Worm (Caenorhabditis elegans) whole organism, midembryonic: Measurements from ENCODE around the gene pals-40.

ENCODE experiments used
- T22C8.4 ChIP-seq: fragments of 200-800 bp; sonication (Bioruptor generic); IDR thresholded peaks from 2 replicates; pipeline ENCODE4 v1.3.6; 2022; ENCODE audit warnings: missing genetic modification characterization, missing compliant biosample characterization
- cog-1 ChIP-seq: sonication (generic microtip); optimal IDR thresholded peaks from 2 replicates; lab custom pipeline; 2016; ENCODE audit warnings: missing genetic modification characterization, missing compliant biosample characterization
- flt-1 ChIP-seq: fragments of 200-800 bp; sonication (Bioruptor generic); IDR thresholded peaks from 2 replicates; pipeline ENCODE4 v1.3.6; 2022; ENCODE audit warnings: missing genetic modification characterization, missing compliant biosample characterization
- klf-2 ChIP-seq: fragments of 200-800 bp; sonication (Bioruptor generic); conservative IDR thresholded peaks from 2 replicates; pipeline ENCODE4 v1.3.6; 2022; ENCODE audit warnings: missing genetic modification reagents, missing genetic modification characterization, missing compliant biosample characterization
- med-1 ChIP-seq: sonication (generic microtip); optimal IDR thresholded peaks from 2 replicates; lab custom pipeline; 2017; ENCODE audit warnings: missing genetic modification characterization, mild to moderate bottlenecking, missing compliant biosample characterization, antibody characterized with exemption, missing genetic modification reagents; ENCODE audit not compliant: insufficient read depth
- ref-1 ChIP-seq: fragments of 200-800 bp; sonication (Bioruptor generic); conservative IDR thresholded peaks from 2 replicates; pipeline ENCODE4 v1.3.6; 2022; ENCODE audit warnings: missing genetic modification reagents, missing genetic modification characterization, missing compliant biosample characterization
- tab-1 ChIP-seq: fragments of 200-800 bp; sonication (Bioruptor generic); IDR thresholded peaks from 2 replicates; pipeline ENCODE4 v1.3.6; 2022; ENCODE audit warnings: missing genetic modification characterization, missing compliant biosample characterization
- ztf-23 ChIP-seq: fragments of 200-800 bp; sonication (Bioruptor generic); IDR thresholded peaks from 2 replicates; pipeline ENCODE4 v1.3.6; 2022; ENCODE audit warnings: missing genetic modification reagents, missing genetic modification characterization, missing compliant biosample characterization
- ztf-29 ChIP-seq: fragments of 200-800 bp; sonication (Bioruptor generic); IDR thresholded peaks from 2 replicates; pipeline ENCODE4 v1.3.6; 2022; ENCODE audit warnings: missing genetic modification reagents, missing genetic modification characterization, missing compliant biosample characterization

The pals-40 gene

DNA sequence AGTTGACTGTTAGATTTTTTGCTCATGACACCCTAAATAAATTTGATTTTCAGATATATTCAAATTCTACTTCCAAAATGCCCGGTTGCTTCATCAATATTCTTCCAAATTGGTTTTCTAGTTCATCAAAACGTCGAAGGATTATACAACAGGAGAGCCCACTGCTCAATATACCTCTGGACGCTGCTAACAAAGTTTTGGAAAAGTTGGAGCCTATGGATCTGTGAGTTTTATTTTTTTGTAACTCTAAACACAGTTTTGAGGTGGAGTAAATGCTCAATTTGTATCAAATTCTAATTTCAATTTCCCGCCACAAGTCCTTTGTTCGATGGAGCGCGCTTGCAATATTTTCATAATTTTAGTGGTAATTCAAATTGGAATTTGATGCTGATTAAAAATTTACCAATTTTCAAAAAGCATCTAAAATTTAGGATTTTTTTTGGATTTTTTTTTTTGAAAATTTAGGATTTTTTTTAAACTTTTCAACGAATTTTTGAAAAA is 34.8 kb downstream of the pals-40 start, which contains the start of gene fbxa-27:
Gene fbxa-27 (plus strand): TSS at position 51 of the 501 bp plus-strand sequence.
- TF ChIP-seq klf-2 (GFP tag; lab: Robert Waterston, UW) (no peak), ztf-23 (no peak), ref-1 (GFP tag; lab: Robert Waterston, UW) (no peak), tab-1 (no peak), cog-1 (tag; lab: Kevin White, UChicago) (no peak), T22C8.4 (GFP tag; lab: Robert Waterston, UW) (no peak), flt-1 (no peak), med-1 (GFP tag; lab: Kevin White, UChicago) (no peak), ztf-29 (GFP tag; lab: Robert Waterston, UW) (no peak)

DNA sequence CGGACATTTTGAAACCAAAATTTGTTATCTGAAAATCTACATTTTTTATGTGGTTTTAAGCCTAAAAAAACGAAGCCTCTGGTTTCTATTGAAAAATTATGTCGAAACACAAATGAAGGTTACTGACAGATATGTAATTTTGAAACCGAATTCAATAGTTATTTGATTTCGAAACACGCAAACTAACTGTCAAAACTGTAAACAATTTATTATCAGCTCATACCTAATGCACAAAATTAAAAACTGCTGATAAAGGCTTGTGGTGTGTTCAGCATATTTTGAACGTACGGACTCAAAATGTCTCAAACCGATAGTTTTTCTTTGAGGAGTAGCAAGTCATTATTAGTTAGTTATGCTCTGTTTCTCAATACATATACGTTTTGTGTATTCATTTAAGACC is 35.3 kb downstream of the pals-40 start, which contains the start of gene fbxa-26:
Gene fbxa-26 (minus strand): TSS at position 35 of the 400 bp plus-strand sequence.
- TF ChIP-seq cog-1 (tag; lab: Kevin White, UChicago) (no peak), ztf-29 (GFP tag; lab: Robert Waterston, UW) (no peak), T22C8.4 (GFP tag; lab: Robert Waterston, UW) (no peak)

DNA sequence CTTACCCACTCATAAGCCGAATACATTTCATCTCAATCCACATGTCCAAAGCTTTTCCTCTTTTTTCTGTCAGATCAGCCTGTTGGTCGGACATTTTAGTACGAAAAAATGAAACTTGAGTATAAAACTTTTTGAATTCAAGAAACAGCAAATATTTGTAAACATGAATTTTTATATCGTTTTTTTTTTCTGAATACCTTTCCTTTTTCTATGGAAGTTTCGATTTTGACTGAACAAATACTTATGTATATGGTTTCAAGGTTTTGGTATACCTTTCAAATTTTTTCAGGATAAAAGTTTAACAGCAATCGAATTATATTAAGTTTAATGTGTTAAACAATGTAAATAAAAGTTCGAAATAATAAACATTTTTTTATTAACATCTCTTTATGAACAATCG is 37.6 kb downstream of the pals-40 start, which contains the start of gene fbxa-5:
Gene fbxa-5 (minus strand): TSS at position 101 of the 400 bp plus-strand sequence.
- TF ChIP-seq ref-1 (GFP tag; lab: Robert Waterston, UW) (no peak), T22C8.4 (GFP tag; lab: Robert Waterston, UW) (no peak), klf-2 (GFP tag; lab: Robert Waterston, UW) (no peak), flt-1 (no peak), ztf-29 (GFP tag; lab: Robert Waterston, UW) (no peak), med-1 (GFP tag; lab: Kevin White, UChicago) (no peak), ztf-23 (no peak), tab-1 (no peak), cog-1 (tag; lab: Kevin White, UChicago) (no peak)

DNA sequence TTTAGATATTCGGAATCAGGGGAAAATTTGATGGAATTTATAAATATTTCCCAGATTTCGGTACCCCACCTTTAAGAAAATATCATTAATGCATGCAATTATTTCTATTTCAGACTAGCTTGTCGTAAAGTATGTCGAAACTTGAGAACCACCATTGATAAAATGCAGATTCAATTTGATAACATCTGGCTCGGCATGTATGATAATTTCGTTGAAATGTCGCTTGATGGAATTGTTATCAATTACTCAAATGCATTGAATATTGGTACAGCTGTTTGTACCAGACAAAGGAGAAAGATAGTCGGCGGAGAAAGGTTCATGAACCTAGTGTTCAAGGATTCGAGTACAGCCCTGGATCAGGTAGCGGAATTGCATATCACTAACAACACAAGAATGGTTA is 45.9 kb downstream of the pals-40 start, which contains the start of gene Y82E9BL.19:
Gene Y82E9BL.19 (plus strand): TSS at position 123 of the 400 bp plus-strand sequence.
- TF ChIP-seq med-1 (GFP tag; lab: Kevin White, UChicago) (no peak), flt-1 (no peak), ztf-23 (no peak), klf-2 (GFP tag; lab: Robert Waterston, UW) (no peak), ztf-29 (GFP tag; lab: Robert Waterston, UW) (no peak), tab-1 (no peak), cog-1 (tag; lab: Kevin White, UChicago) (no peak), T22C8.4 (GFP tag; lab: Robert Waterston, UW) (no peak), ref-1 (GFP tag; lab: Robert Waterston, UW) (no peak)
